Fruit fly (Drosophila melanogaster) whole organism, embryonic: ENCODE data around the gene Gr98d.

Experiments used
- Awh ChIP-seq: fragments of 200-800 bp; sonication (Bioruptor generic); IDR thresholded peaks from 2 replicates; pipeline ENCODE4, ENCODE4 v1.3.6; 2022; ENCODE audit warnings: missing biosample characterization, missing genetic modification characterization
- CG10654 ChIP-seq: fragments of 200-800 bp; sonication (Bioruptor generic); optimal IDR thresholded peaks from 2 replicates; lab custom pipeline; 2016; ENCODE audit warnings: missing biosample characterization, missing genetic modification characterization
- CG11398 ChIP-seq: fragments of 200-800 bp; sonication (Bioruptor generic); optimal IDR thresholded peaks from 2 replicates; lab custom pipeline; 2016; ENCODE audit warnings: missing biosample characterization, missing genetic modification characterization
- CG13775 ChIP-seq: fragments of 200-800 bp; sonication (Bioruptor generic); optimal IDR thresholded peaks from 3 replicates; lab custom pipeline; 2017; ENCODE audit warnings: missing biosample characterization, mild to moderate bottlenecking, missing genetic modification characterization
- CG14667 ChIP-seq: fragments of 200-800 bp; sonication (Bioruptor generic); IDR thresholded peaks from 2 replicates; pipeline ENCODE4 v1.3.6; 2022; ENCODE audit warnings: missing biosample characterization, missing genetic modification characterization
- CG16779 ChIP-seq: fragments of 200-800 bp; sonication (Bioruptor generic); IDR thresholded peaks from 2 replicates; pipeline ENCODE4 v1.3.6; 2022; ENCODE audit warnings: missing biosample characterization, missing genetic modification characterization
- CG17359 ChIP-seq: fragments of 200-800 bp; sonication (Bioruptor generic); optimal IDR thresholded peaks from 3 replicates; lab custom pipeline; 2018; ENCODE audit warnings: missing biosample characterization, mild to moderate bottlenecking, missing genetic modification characterization, moderate library complexity
- CG17385 ChIP-seq: fragments of 200-800 bp; sonication (Bioruptor generic); optimal IDR thresholded peaks from 3 replicates; lab custom pipeline; 2018; ENCODE audit warnings: missing biosample characterization, mild to moderate bottlenecking, missing genetic modification characterization
- CG17612 ChIP-seq: fragments of 200-800 bp; sonication (Bioruptor generic); IDR thresholded peaks from 2 replicates; pipeline ENCODE4 v1.3.6; 2022; ENCODE audit warnings: missing biosample characterization, missing genetic modification characterization
- CG17829 ChIP-seq: fragments of 200-800 bp; optimal IDR thresholded peaks from 2 replicates; lab custom pipeline; 2019; ENCODE audit warnings: missing biosample characterization, mild to moderate bottlenecking, missing genetic modification characterization, moderate library complexity
- CG18476 ChIP-seq: fragments of 200-800 bp; sonication (Bioruptor generic); optimal IDR thresholded peaks from 2 replicates; lab custom pipeline; 2016; ENCODE audit warnings: missing biosample characterization, mild to moderate bottlenecking, missing genetic modification characterization
- CG18619 ChIP-seq: fragments of 200-800 bp; sonication (Bioruptor generic); optimal IDR thresholded peaks from 3 replicates; lab custom pipeline; 2017; ENCODE audit warnings: missing biosample characterization, mild to moderate bottlenecking, missing genetic modification characterization
- CG2678 ChIP-seq: fragments of 200-800 bp; sonication (Bioruptor generic); optimal IDR thresholded peaks from 3 replicates; lab custom pipeline; 2019; ENCODE audit warnings: missing biosample characterization, mild to moderate bottlenecking, missing genetic modification characterization, moderate library complexity
- CG2889 ChIP-seq: fragments of 200-800 bp; sonication (Bioruptor generic); IDR thresholded peaks from 3 replicates; pipeline ENCODE4 v1.3.6; 2022; ENCODE audit warnings: missing biosample characterization, missing genetic modification characterization
- CG31224 ChIP-seq: fragments of 200-800 bp; sonication (Bioruptor generic); IDR thresholded peaks from 2 replicates; pipeline ENCODE4 v1.3.6; 2022; ENCODE audit warnings: missing biosample characterization, missing genetic modification characterization
- CG32772 ChIP-seq: fragments of 200-800 bp; sonication (Bioruptor generic); IDR thresholded peaks from 2 replicates; pipeline ENCODE4 v1.3.6; 2022; ENCODE audit warnings: missing biosample characterization, missing genetic modification characterization
- CG3995 ChIP-seq: fragments of 200-800 bp; sonication (Bioruptor generic); optimal IDR thresholded peaks from 3 replicates; lab custom pipeline; 2016; ENCODE audit warnings: missing biosample characterization, missing genetic modification characterization
- CG4854 ChIP-seq: fragments of 200-800 bp; sonication (Bioruptor generic); optimal IDR thresholded peaks from 2 replicates; lab custom pipeline; 2016; ENCODE audit warnings: missing biosample characterization, missing genetic modification characterization, inconsistent platforms
- CG6791 ChIP-seq: fragments of 200-800 bp; sonication (Bioruptor generic); IDR thresholded peaks from 3 replicates; pipeline ENCODE4 v1.3.6; 2022; ENCODE audit warnings: missing biosample characterization, missing genetic modification characterization; ENCODE audit not compliant: partially characterized antibody
- CG7271 ChIP-seq: fragments of 200-800 bp; sonication (Bioruptor generic); optimal IDR thresholded peaks from 2 replicates; lab custom pipeline; 2018; ENCODE audit warnings: missing biosample characterization, mild to moderate bottlenecking, missing genetic modification characterization, moderate library complexity
- CG7357 ChIP-seq: fragments of 200-800 bp; sonication (Bioruptor generic); IDR thresholded peaks from 3 replicates; pipeline ENCODE4 v1.3.6; 2022; ENCODE audit warnings: missing biosample characterization, missing genetic modification characterization
- CG7928 ChIP-seq: fragments of 200-800 bp; sonication (Bioruptor generic); optimal IDR thresholded peaks from 2 replicates; lab custom pipeline; 2017; ENCODE audit warnings: missing biosample characterization, mild to moderate bottlenecking, missing genetic modification characterization
- CG8924 ChIP-seq: fragments of 200-800 bp; optimal IDR thresholded peaks from 3 replicates; lab custom pipeline; 2019; ENCODE audit warnings: missing biosample characterization, mild to moderate bottlenecking, missing genetic modification characterization, moderate library complexity
- D ChIP-seq, 2 experiments: fragments of 200-800 bp in 1 of 2; fragments of >200 bp in 1 of 2; sonication (Bioruptor generic) in 1 of 2; optimal IDR thresholded peaks; 2 replicates in 1 of 2; 3 replicates in 1 of 2; lab custom pipeline; 2017; ENCODE audit warnings: mild to moderate bottlenecking in 1 of 2, missing biosample characterization in 1 of 2, missing genetic modification characterization in 1 of 2, missing genetic modification reagents in 1 of 2
- Dp ChIP-seq: fragments of 200-800 bp; sonication (Bioruptor generic); optimal IDR thresholded peaks from 2 replicates; lab custom pipeline; 2018; ENCODE audit warnings: missing biosample characterization, mild to moderate bottlenecking, missing genetic modification characterization, moderate library complexity
- HLH54F ChIP-seq: fragments of 200-800 bp; sonication (Bioruptor generic); optimal IDR thresholded peaks from 3 replicates; lab custom pipeline; 2016; ENCODE audit warnings: missing biosample characterization, missing genetic modification characterization
- Hr39 ChIP-seq: fragments of >200 bp; optimal IDR thresholded peaks from 2 replicates; lab custom pipeline; 2017
- Mad ChIP-seq: fragments of 200-800 bp; sonication (Bioruptor generic); optimal IDR thresholded peaks from 2 replicates; lab custom pipeline; 2016; ENCODE audit warnings: missing biosample characterization, missing genetic modification characterization
- Mrtf ChIP-seq: fragments of 200-800 bp; sonication (Bioruptor generic); IDR thresholded peaks from 3 replicates; pipeline ENCODE4 v1.3.6; 2022; ENCODE audit warnings: missing biosample characterization, missing genetic modification characterization
- ac ChIP-seq: fragments of 200-800 bp; sonication (Bioruptor generic); optimal IDR thresholded peaks from 3 replicates; lab custom pipeline; 2017; ENCODE audit warnings: missing biosample characterization, mild to moderate bottlenecking, missing genetic modification characterization
- ato ChIP-seq: fragments of 200-800 bp; sonication (Bioruptor generic); IDR thresholded peaks from 2 replicates; pipeline ENCODE4 v1.3.6; 2022; ENCODE audit warnings: missing biosample characterization, missing genetic modification characterization; ENCODE audit not compliant: partially characterized antibody
- bowl ChIP-seq: fragments of 200-800 bp; sonication (Bioruptor generic); IDR thresholded peaks from 2 replicates; pipeline ENCODE4 v1.3.6; 2022; ENCODE audit warnings: missing biosample characterization, missing genetic modification characterization
- cad ChIP-seq: fragments of >200 bp; optimal IDR thresholded peaks from 2 replicates; lab custom pipeline; 2017; ENCODE audit warnings: missing biosample characterization, missing genetic modification characterization
- dysf ChIP-seq: fragments of 200-800 bp; sonication (Bioruptor generic); IDR thresholded peaks from 3 replicates; pipeline ENCODE4 v1.3.6; 2022; ENCODE audit warnings: missing biosample characterization, missing genetic modification characterization
- esg ChIP-seq: fragments of 200-800 bp; sonication (Bioruptor generic); conservative IDR thresholded peaks from 2 replicates; pipeline ENCODE4 v1.3.6; 2022; ENCODE audit warnings: missing biosample characterization, missing genetic modification characterization
- ftz-f1 ChIP-seq: fragments of 200-800 bp; sonication (Bioruptor generic); optimal IDR thresholded peaks from 2 replicates; lab custom pipeline; 2016; ENCODE audit warnings: missing biosample characterization, missing genetic modification characterization
- gcm2 ChIP-seq: fragments of 200-800 bp; sonication (Bioruptor generic); optimal IDR thresholded peaks from 2 replicates; lab custom pipeline; 2016; ENCODE audit warnings: missing biosample characterization, missing genetic modification characterization
- grau ChIP-seq: fragments of 200-800 bp; optimal IDR thresholded peaks from 3 replicates; lab custom pipeline; 2019; ENCODE audit warnings: missing biosample characterization, mild to moderate bottlenecking, missing genetic modification characterization, moderate library complexity
- oc ChIP-seq: fragments of 200-800 bp; sonication (Bioruptor generic); optimal IDR thresholded peaks from 2 replicates; lab custom pipeline; 2018; ENCODE audit warnings: missing biosample characterization, mild to moderate bottlenecking, missing genetic modification characterization, moderate library complexity
- peb ChIP-seq: fragments of 200-800 bp; sonication (Bioruptor generic); IDR thresholded peaks from 2 replicates; pipeline ENCODE4 v1.3.6; 2022; ENCODE audit warnings: missing biosample characterization, missing genetic modification characterization
- pnt ChIP-seq: fragments of 200-800 bp; sonication (Bioruptor generic); optimal IDR thresholded peaks from 3 replicates; lab custom pipeline; 2016; ENCODE audit warnings: missing biosample characterization, missing genetic modification characterization
- salm ChIP-seq: fragments of 200-800 bp; sonication (Bioruptor generic); optimal IDR thresholded peaks from 2 replicates; lab custom pipeline; 2018; ENCODE audit warnings: missing biosample characterization, mild to moderate bottlenecking, missing genetic modification characterization
- scrt ChIP-seq: fragments of 200-800 bp; sonication (Bioruptor generic); optimal IDR thresholded peaks from 2 replicates; lab custom pipeline; 2018; ENCODE audit warnings: missing biosample characterization, mild to moderate bottlenecking, missing genetic modification characterization, moderate library complexity
- sd ChIP-seq: fragments of 200-800 bp; sonication (Bioruptor generic); optimal IDR thresholded peaks from 3 replicates; lab custom pipeline; 2018; ENCODE audit warnings: missing biosample characterization, mild to moderate bottlenecking, missing genetic modification characterization, moderate library complexity
- slbo ChIP-seq: fragments of 200-800 bp; sonication (Bioruptor generic); IDR thresholded peaks from 2 replicates; pipeline ENCODE4 v1.3.6; 2022; ENCODE audit warnings: missing biosample characterization, missing genetic modification characterization
- sna ChIP-seq: fragments of 200-800 bp; sonication (Bioruptor generic); IDR thresholded peaks from 2 replicates; pipeline ENCODE4 v1.3.6; 2022; ENCODE audit warnings: missing biosample characterization, missing genetic modification characterization; ENCODE audit not compliant: partially characterized antibody
- tin ChIP-seq: fragments of 200-800 bp; sonication (Bioruptor generic); optimal IDR thresholded peaks from 3 replicates; lab custom pipeline; 2016; ENCODE audit warnings: missing biosample characterization, missing genetic modification characterization
- tio ChIP-seq: fragments of 200-800 bp; sonication (Bioruptor generic); optimal IDR thresholded peaks from 2 replicates; lab custom pipeline; 2017; ENCODE audit warnings: missing biosample characterization, missing genetic modification characterization, inconsistent platforms
- trem ChIP-seq: fragments of 200-800 bp; optimal IDR thresholded peaks from 3 replicates; lab custom pipeline; 2019; ENCODE audit warnings: missing biosample characterization, mild to moderate bottlenecking, missing genetic modification characterization, moderate library complexity
- tup ChIP-seq: fragments of 200-800 bp; sonication (Bioruptor generic); optimal IDR thresholded peaks from 2 replicates; lab custom pipeline; 2016; ENCODE audit warnings: missing biosample characterization, mild to moderate bottlenecking, missing genetic modification characterization, moderate library complexity
- zen2 ChIP-seq: fragments of 200-800 bp; sonication (Bioruptor generic); IDR thresholded peaks from 3 replicates; pipeline ENCODE4 v1.3.6; 2022; ENCODE audit warnings: missing biosample characterization, missing genetic modification characterization; ENCODE audit not compliant: partially characterized antibody

Gr98d gene

DNA sequence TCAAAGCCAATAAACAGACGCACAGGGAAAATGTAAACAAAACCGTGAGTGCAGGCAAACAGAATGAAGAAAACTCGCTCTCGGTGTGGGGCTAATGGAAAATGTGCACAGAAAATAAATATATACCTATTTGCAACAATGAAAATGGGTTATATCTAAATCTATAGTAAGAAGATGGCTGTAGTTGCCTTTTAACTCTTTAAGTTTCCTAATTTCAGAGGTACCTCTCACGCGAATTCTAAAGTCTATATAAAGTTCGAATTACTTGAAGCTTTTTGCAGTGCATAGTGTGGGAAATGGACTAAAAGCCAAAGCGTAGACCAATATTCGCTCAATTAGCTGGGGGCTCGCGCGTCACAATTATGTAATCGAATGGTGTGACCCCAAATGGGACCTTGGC, 9.1 kb downstream of the Gr98d start (continued):
- TF ChIP-seq Mad (GFP tag; lab: Kevin White, UChicago) (peak; percentile 43), oc (tag; lab: Kevin White, UChicago) (peak; percentile 76), CG14667 (peak; percentile 73), CG11398 (GFP tag; lab: Kevin White, UChicago) (no peak), CG17829 (peak; percentile 80), grau (tag; lab: Kevin White, UChicago) (peak; percentile 82), CG2889 (GFP tag; lab: Robert Waterston, UW) (0 out of 3 replicates have a peak, but pooled peaks have one; percentile 47), ac (peak; percentile 53), CG18619 (GFP tag; lab: Kevin White, UChicago) (peak; percentile 68), CG4854 (GFP tag; lab: Kevin White, UChicago) (peak; percentile 25), gcm2 (peak; percentile 48), CG10654 (GFP tag; lab: Kevin White, UChicago) (peak; percentile 69), CG31224 (peak; percentile 66), salm (peak; percentile 83), CG3995 (GFP tag; lab: Kevin White, UChicago) (no peak), CG16779 (GFP tag; lab: Robert Waterston, UW) (peak; percentile 16; the same call in 1 of the 2 replicates), CG32772 (peak; percentile 83), cad (GFP tag; lab: Kevin White, UChicago) (no peak), Awh (peak; percentile 90), sna (GFP tag; lab: Robert Waterston, UW) (no peak), ftz-f1 (GFP tag; lab: Kevin White, UChicago) (no peak), CG7357 (peak; percentile 68; the same call in 2 of the 3 replicates), trem (tag; lab: Kevin White, UChicago) (peak; percentile 71), ato (no peak), Dp (GFP tag; lab: Kevin White, UChicago) (no peak), bowl (no peak), CG7271 (tag; lab: Kevin White, UChicago) (peak; percentile 14), slbo (GFP tag; lab: Robert Waterston, UW) (peak; percentile 79), scrt (GFP tag; lab: Kevin White, UChicago) (no peak), sd (no peak), CG2678 (tag; lab: Kevin White, UChicago) (peak; percentile 87), pnt (peak; percentile 81), CG18476 (GFP tag; lab: Kevin White, UChicago) (peak; percentile 67), peb (GFP tag; lab: Robert Waterston, UW) (peak; percentile 69), D (optimal IDR thresholded peaks at IDR 0.05; lab: Kevin White, UChicago) (no peak), D (GFP tag; optimal IDR thresholded peaks at IDR 0.05; lab: Kevin White, UChicago) (peak; percentile 85), dysf (GFP tag; lab: Robert Waterston, UW) (peak; percentile 90), tio (GFP tag; lab: Kevin White, UChicago) (peak; percentile 68), CG7928 (GFP tag; lab: Kevin White, UChicago) (no peak), HLH54F (GFP tag; lab: Kevin White, UChicago) (peak; percentile 55), esg (GFP tag; lab: Robert Waterston, UW) (peak; percentile 74), tup (GFP tag; lab: Kevin White, UChicago) (peak; percentile 59), CG13775 (GFP tag; lab: Kevin White, UChicago) (peak; percentile 71), CG6791 (GFP tag; lab: Robert Waterston, UW) (no peak), zen2 (GFP tag; lab: Robert Waterston, UW) (no peak), CG17612 (GFP tag; lab: Robert Waterston, UW) (peak; percentile 51; the same call in 1 of the 2 replicates), CG17359 (tag; lab: Kevin White, UChicago) (peak; percentile 90), CG17385 (GFP tag; lab: Kevin White, UChicago) (peak; percentile 75), Mrtf (peak; percentile 69; the same call in 1 of the 3 replicates), Hr39 (lab: Kevin White, UChicago) (no peak), tin (peak; percentile 86), CG8924 (tag; lab: Kevin White, UChicago) (peak; percentile 83)
